Worm (Caenorhabditis elegans) whole organism, early embryonic: ENCODE data around the gene E02C12.19.

Experiments used
- B0310.2 ChIP-seq: sonication (generic microtip); optimal IDR thresholded peaks from 2 replicates; lab custom pipeline; 2016; ENCODE audit warnings: mild to moderate bottlenecking, missing genetic modification characterization, missing compliant biosample characterization
- aly-1 ChIP-seq: sonication (generic microtip); optimal IDR thresholded peaks from 2 replicates; lab custom pipeline; 2016; ENCODE audit warnings: missing genetic modification characterization, missing compliant biosample characterization
- ama-1 ChIP-seq: fragments of 150-350 bp; optimal IDR thresholded peaks from 2 replicates; lab custom pipeline; 2014
- ceh-36 ChIP-seq: sonication (generic microtip); optimal IDR thresholded peaks from 2 replicates; lab custom pipeline; 2016; ENCODE audit warnings: missing genetic modification characterization, inconsistent platforms, missing compliant biosample characterization
- flt-1 ChIP-seq: fragments of 200-800 bp; sonication (Bioruptor generic); IDR thresholded peaks from 2 replicates; pipeline ENCODE4 v1.3.6; 2022; ENCODE audit warnings: missing genetic modification characterization, missing compliant biosample characterization
- pes-1 ChIP-seq: fragments of 200-800 bp; sonication (Bioruptor generic); IDR thresholded peaks from 2 replicates; pipeline ENCODE4 v1.3.6; 2022; ENCODE audit warnings: missing genetic modification reagents, missing genetic modification characterization, missing compliant biosample characterization
- scrt-1 ChIP-seq: fragments of 200-800 bp; sonication (Bioruptor generic); IDR thresholded peaks from 2 replicates; pipeline ENCODE4 v1.3.6; 2022; ENCODE audit warnings: missing genetic modification characterization, missing compliant biosample characterization
- tbx-11 ChIP-seq: fragments of 200-800 bp; sonication (Bioruptor generic); IDR thresholded peaks from 2 replicates; pipeline ENCODE4 v1.3.6; 2022; ENCODE audit warnings: missing genetic modification characterization, missing compliant biosample characterization
- tra-4 ChIP-seq: sonication (generic microtip); optimal IDR thresholded peaks from 2 replicates; lab custom pipeline; 2017; ENCODE audit warnings: missing genetic modification characterization, missing compliant biosample characterization

- TF ChIP-seq ama-1 (lab: Kevin White, UChicago) (no peak), scrt-1 (no peak), flt-1 (GFP tag; lab: Robert Waterston, UW) (no peak), ceh-36 (tag; lab: Kevin White, UChicago) (no peak), tra-4 (tag; lab: Kevin White, UChicago) (no peak), tbx-11 (GFP tag; lab: Robert Waterston, UW) (no peak), B0310.2 (tag; lab: Kevin White, UChicago) (no peak), pes-1 (GFP tag; lab: Robert Waterston, UW) (no peak), aly-1 (tag; lab: Kevin White, UChicago) (no peak)
These were observed at the start of gene E02C12.19 for ce11 chrV:9376417-9376816.
